Fruit fly (Drosophila melanogaster) whole organism, wandering third instar larva: Measurements from ENCODE around the gene CG11723.

Source experiments
- Abd-B ChIP-seq: fragments of >200 bp; optimal IDR thresholded peaks from 2 replicates; lab custom pipeline; 2017; ENCODE audit warnings: missing biosample characterization, missing genetic modification characterization
- CG32264 ChIP-seq: fragments of 200-800 bp; sonication (Bioruptor generic); optimal IDR thresholded peaks from 2 replicates; lab custom pipeline; 2016; ENCODE audit warnings: missing biosample characterization, missing genetic modification characterization
- CG9705 ChIP-seq: fragments of 200-800 bp; sonication (Bioruptor generic); optimal IDR thresholded peaks from 2 replicates; lab custom pipeline; 2018; ENCODE audit warnings: missing biosample characterization, mild to moderate bottlenecking, missing genetic modification characterization
- CrebA ChIP-seq: fragments of 200-800 bp; sonication (Bioruptor generic); optimal IDR thresholded peaks from 2 replicates; lab custom pipeline; 2016; ENCODE audit warnings: missing biosample characterization, mild to moderate bottlenecking, missing genetic modification characterization, borderline replicate concordance
- Dfd ChIP-seq: fragments of >200 bp; optimal IDR thresholded peaks from 2 replicates; lab custom pipeline; 2017; ENCODE audit warnings: missing biosample characterization, missing genetic modification characterization
- GATAd ChIP-seq: sonication (Bioruptor generic); optimal IDR thresholded peaks from 2 replicates; lab custom pipeline; 2016; ENCODE audit warnings: missing biosample characterization, missing genetic modification characterization
- HLH106 ChIP-seq: fragments of 200-800 bp; optimal IDR thresholded peaks from 3 replicates; lab custom pipeline; 2019; ENCODE audit warnings: missing biosample characterization, mild to moderate bottlenecking, missing genetic modification characterization, moderate library complexity
- Hnf4 ChIP-seq: fragments of 200-800 bp; sonication (Bioruptor generic); optimal IDR thresholded peaks from 2 replicates; lab custom pipeline; 2016; ENCODE audit warnings: missing biosample characterization, mild to moderate bottlenecking, missing genetic modification characterization
- Hr78 ChIP-seq: fragments of >200 bp; optimal IDR thresholded peaks from 2 replicates; lab custom pipeline; 2017; ENCODE audit warnings: missing biosample characterization, missing genetic modification characterization
- Hr83 ChIP-seq: fragments of 200-300 bp; sonication (Bioruptor generic); optimal IDR thresholded peaks from 2 replicates; lab custom pipeline; 2016; ENCODE audit warnings: missing biosample characterization, mild to moderate bottlenecking, missing genetic modification characterization, moderate library complexity; ENCODE audit not compliant: poor library complexity, severe bottlenecking
- Jra ChIP-seq: sonication (Bioruptor generic); optimal IDR thresholded peaks from 2 replicates; lab custom pipeline; 2016; ENCODE audit warnings: missing biosample characterization, missing genetic modification characterization
- Mio ChIP-seq: sonication (Bioruptor generic); optimal IDR thresholded peaks from 2 replicates; lab custom pipeline; 2016; ENCODE audit warnings: missing biosample characterization, missing genetic modification characterization
- Myc ChIP-seq: fragments of >200 bp; optimal IDR thresholded peaks from 2 replicates; lab custom pipeline; 2017
- N ChIP-seq: fragments of >200 bp; optimal IDR thresholded peaks from 2 replicates; lab custom pipeline; 2018; ENCODE audit warnings: missing biosample characterization, missing external identifiers, missing genetic modification characterization
- OdsH ChIP-seq: fragments of 200-800 bp; sonication (Bioruptor generic); optimal IDR thresholded peaks from 2 replicates; lab custom pipeline; 2016; ENCODE audit warnings: missing biosample characterization, mild to moderate bottlenecking, missing genetic modification characterization
- Rel ChIP-seq, 2 experiments: fragments of 200-800 bp; sonication (Bioruptor generic) in 1 of 2; optimal IDR thresholded peaks; 2 replicates in 1 of 2; 3 replicates in 1 of 2; lab custom pipeline; 2016 to 2019; ENCODE audit warnings: mild to moderate bottlenecking in 2 of 2, missing biosample characterization in 2 of 2, missing genetic modification characterization in 2 of 2, moderate library complexity in 1 of 2
- Sp1 ChIP-seq: fragments of 200-800 bp; sonication (Bioruptor generic); optimal IDR thresholded peaks from 3 replicates; lab custom pipeline; 2019; ENCODE audit warnings: missing biosample characterization, mild to moderate bottlenecking, missing genetic modification characterization, moderate library complexity
- Vsx2 ChIP-seq: fragments of 200-300, 225-300 bp; sonication (Bioruptor generic); optimal IDR thresholded peaks from 2 replicates; lab custom pipeline; 2018; ENCODE audit warnings: missing biosample characterization, missing genetic modification characterization; ENCODE audit not compliant: partially characterized antibody
- br ChIP-seq: fragments of 200-800 bp; sonication (Bioruptor generic); optimal IDR thresholded peaks from 2 replicates; lab custom pipeline; 2016; ENCODE audit warnings: missing biosample characterization, missing genetic modification characterization
- brk ChIP-seq: fragments of 200-800 bp; sonication (Bioruptor generic); optimal IDR thresholded peaks from 2 replicates; lab custom pipeline; 2016; ENCODE audit warnings: missing biosample characterization, mild to moderate bottlenecking, missing genetic modification characterization
- dl ChIP-seq, 2 experiments: fragments of 175-275, 200-275 bp in 1 of 2; fragments of 200-275 bp in 1 of 2; sonication (Bioruptor generic); optimal IDR thresholded peaks; lab custom pipeline; 2018; ENCODE audit warnings: mild to moderate bottlenecking in 2 of 2, missing biosample characterization in 2 of 2, missing genetic modification characterization in 2 of 2, moderate library complexity in 2 of 2; ENCODE audit not compliant: partially characterized antibody in 2 of 2, insufficient read depth in 1 of 2
- dmrt93B ChIP-seq: fragments of 200-800 bp; sonication (Bioruptor generic); optimal IDR thresholded peaks from 2 replicates; lab custom pipeline; 2018; ENCODE audit warnings: missing biosample characterization, mild to moderate bottlenecking, missing genetic modification characterization
- dsf ChIP-seq: sonication (Bioruptor generic); optimal IDR thresholded peaks from 2 replicates; lab custom pipeline; 2016; ENCODE audit warnings: missing biosample characterization, missing genetic modification characterization, borderline replicate concordance
- ey ChIP-seq: fragments of 200-800 bp; sonication (Bioruptor generic); optimal IDR thresholded peaks from 2 replicates; lab custom pipeline; 2016; ENCODE audit warnings: missing biosample characterization, missing genetic modification characterization
- foxo ChIP-seq, 2 experiments: fragments of 200-800 bp; sonication (Bioruptor generic); optimal IDR thresholded peaks; 2 replicates in 1 of 2; 3 replicates in 1 of 2; lab custom pipeline; 2016 to 2017; ENCODE audit warnings: missing biosample characterization in 2 of 2, missing genetic modification characterization in 2 of 2
- fru ChIP-seq: fragments of 200-800 bp; sonication (Bioruptor generic); optimal IDR thresholded peaks from 3 replicates; lab custom pipeline; 2016; ENCODE audit warnings: missing biosample characterization, mild to moderate bottlenecking, missing genetic modification characterization
- h ChIP-seq: fragments of 200-800 bp; sonication (Bioruptor generic); optimal IDR thresholded peaks from 3 replicates; lab custom pipeline; 2016; ENCODE audit warnings: missing biosample characterization, mild to moderate bottlenecking, missing genetic modification characterization
- jim ChIP-seq: fragments of 175-275, 200-325 bp; sonication (Bioruptor generic); optimal IDR thresholded peaks from 2 replicates; lab custom pipeline; 2016; ENCODE audit warnings: missing biosample characterization, mild to moderate bottlenecking, missing genetic modification characterization
- lola ChIP-seq: fragments of >200 bp; optimal IDR thresholded peaks from 2 replicates; lab custom pipeline; 2017; ENCODE audit warnings: missing biosample characterization, missing genetic modification characterization
- pan ChIP-seq: fragments of >200 bp; optimal IDR thresholded peaks from 2 replicates; lab custom pipeline; 2017
- psq ChIP-seq: fragments of 200-800 bp; sonication (Bioruptor generic); optimal IDR thresholded peaks from 3 replicates; lab custom pipeline; 2017; ENCODE audit warnings: missing biosample characterization, mild to moderate bottlenecking, missing genetic modification characterization, moderate library complexity
- rgr ChIP-seq: fragments of 200-800 bp; sonication (Bioruptor generic); optimal IDR thresholded peaks from 3 replicates; lab custom pipeline; 2016; ENCODE audit warnings: missing biosample characterization, mild to moderate bottlenecking, missing genetic modification characterization
- sage ChIP-seq: fragments of 200-800 bp; sonication (Bioruptor generic); optimal IDR thresholded peaks from 2 replicates; lab custom pipeline; 2016; ENCODE audit warnings: missing biosample characterization, mild to moderate bottlenecking, missing genetic modification characterization
- sv ChIP-seq: fragments of 200-800 bp; sonication (Bioruptor generic); optimal IDR thresholded peaks from 3 replicates; lab custom pipeline; 2016; ENCODE audit warnings: missing biosample characterization, missing genetic modification characterization
- tai ChIP-seq: sonication (Bioruptor generic); optimal IDR thresholded peaks from 2 replicates; lab custom pipeline; 2016; ENCODE audit warnings: missing biosample characterization, missing genetic modification characterization
- usp ChIP-seq: fragments of >200 bp; optimal IDR thresholded peaks from 2 replicates; lab custom pipeline; 2017; ENCODE audit warnings: missing biosample characterization, missing genetic modification characterization
- woc ChIP-seq: sonication (Bioruptor generic); optimal IDR thresholded peaks from 2 replicates; lab custom pipeline; 2016; ENCODE audit warnings: missing biosample characterization, mild to moderate bottlenecking, missing genetic modification characterization

CG11723 gene

DNA sequence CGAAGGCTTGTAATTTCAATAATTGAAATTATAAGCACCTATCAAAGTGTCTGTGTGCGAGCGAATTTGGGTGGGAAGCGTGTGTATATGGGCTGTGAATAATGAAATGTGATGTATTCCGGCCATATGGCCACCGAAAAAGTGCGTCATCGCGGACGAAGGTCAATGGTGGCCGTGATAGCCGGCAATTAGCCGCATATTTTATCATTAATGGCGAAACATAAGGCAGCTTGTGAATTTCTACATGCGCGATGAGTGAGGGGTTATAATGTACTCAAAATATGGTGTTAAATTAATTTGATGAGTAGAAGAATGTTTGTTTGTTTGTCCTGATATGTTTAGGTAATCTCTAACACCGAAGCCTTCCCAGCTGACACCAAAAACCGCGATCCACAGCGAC lies 44.3 kb upstream of the CG11723 start:
- TF ChIP-seq tai (GFP tag; lab: Kevin White, UChicago) (no peak), psq (GFP tag; lab: Kevin White, UChicago) (no peak), h (GFP tag; lab: Kevin White, UChicago) (no peak), Vsx2 (no peak), HLH106 (tag; lab: Kevin White, UChicago) (no peak), Myc (no peak), CrebA (GFP tag; lab: Kevin White, UChicago) (no peak), Mio (GFP tag; lab: Kevin White, UChicago) (no peak), Rel (GFP tag; optimal IDR thresholded peaks at IDR 0.05; lab: Kevin White, UChicago) (no peak), Rel (tag; optimal IDR thresholded peaks at IDR 0.05; lab: Kevin White, UChicago) (no peak), dl (GFP tag; optimal IDR thresholded peaks at IDR 0.05; lab: Kevin White, UChicago; ENCODE audit: insufficient read depth in 1 of 2, partially characterized antibody in 2 of 2) (no peak), GATAd (GFP tag; lab: Kevin White, UChicago) (no peak), usp (GFP tag; lab: Kevin White, UChicago) (no peak), br (GFP tag; lab: Kevin White, UChicago) (no peak), sage (GFP tag; lab: Kevin White, UChicago) (no peak), dmrt93B (no peak)
- TF ChIP-seq, all 38 proteins: peak for 0

DNA sequence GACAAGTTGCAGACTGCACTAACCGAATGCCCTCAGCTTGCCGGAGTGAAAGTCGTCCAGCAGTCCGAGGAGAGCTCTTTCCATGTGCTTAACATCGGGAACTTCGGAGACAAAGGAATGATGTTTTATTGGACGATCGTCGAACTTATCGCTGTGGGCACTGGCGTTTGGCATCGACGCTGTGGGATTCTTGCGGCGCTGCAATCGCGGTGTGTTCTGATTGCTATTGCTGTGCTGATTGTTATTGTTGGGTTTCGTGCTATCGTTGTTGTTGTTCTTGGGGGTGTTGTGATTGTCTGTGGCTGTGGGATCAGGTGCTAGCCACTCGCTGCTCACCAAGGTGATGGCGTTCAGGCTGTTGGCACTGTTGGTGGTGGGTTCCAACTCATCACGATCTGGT lies 43.6 kb upstream of the CG11723 start:
- peak; percentile 18 for TF ChIP-seq h (GFP tag; lab: Kevin White, UChicago)
- TF ChIP-seq Hr83 (GFP tag; lab: Kevin White, UChicago) = no peak
- no peak for TF ChIP-seq GATAd (GFP tag; lab: Kevin White, UChicago)
- TF ChIP-seq CG9705 (GFP tag; lab: Kevin White, UChicago) = no peak
- TF ChIP-seq br (GFP tag; lab: Kevin White, UChicago) = no peak
- no peak for TF ChIP-seq dsf (GFP tag; lab: Kevin White, UChicago)
- TF ChIP-seq Rel (GFP tag; optimal IDR thresholded peaks at IDR 0.05; lab: Kevin White, UChicago) = no peak
- peak; percentile 87 for TF ChIP-seq Rel (tag; optimal IDR thresholded peaks at IDR 0.05; lab: Kevin White, UChicago)
- no peak for TF ChIP-seq N (GFP tag; lab: Kevin White, UChicago)
- TF ChIP-seq Myc = no peak
- TF ChIP-seq rgr = peak; percentile 11
- TF ChIP-seq Dfd = no peak

DNA sequence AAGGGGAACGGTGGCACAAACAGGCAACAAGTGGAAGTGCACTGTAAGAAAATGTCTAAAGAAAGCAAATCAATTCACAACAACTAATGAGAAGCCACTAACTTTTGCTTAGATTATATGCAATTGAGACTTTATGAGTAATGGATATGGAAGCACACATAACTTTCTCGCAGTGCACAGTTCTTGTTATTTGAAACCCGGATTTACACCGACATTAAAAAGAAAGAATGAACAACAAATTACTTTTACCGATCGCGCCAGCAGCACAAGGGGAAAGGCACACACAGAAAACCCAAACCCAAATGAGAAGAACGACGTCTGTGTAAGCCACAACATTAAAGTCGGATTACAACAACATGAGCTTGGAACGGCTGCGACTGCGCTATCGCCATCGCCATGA lies 42.0 kb upstream of the CG11723 start:
- TF ChIP-seq sv (GFP tag; lab: Kevin White, UChicago) (no peak), h (GFP tag; lab: Kevin White, UChicago) (peak; percentile 75), brk (no peak), OdsH (peak; percentile 62), Sp1 (GFP tag; lab: Kevin White, UChicago) (peak; percentile 41), foxo (GFP tag; optimal IDR thresholded peaks at IDR 0.05; lab: Kevin White, UChicago) (peak in 1 of 2 experiments; percentile 73), Hr78 (GFP tag; lab: Kevin White, UChicago) (no peak), ey (GFP tag; lab: Kevin White, UChicago) (peak; percentile 64), rgr (peak; percentile 62), woc (GFP tag; lab: Kevin White, UChicago) (peak; percentile 32), dmrt93B (peak; percentile 48), HLH106 (tag; lab: Kevin White, UChicago) (peak; percentile 70), fru (peak; percentile 77), br (GFP tag; lab: Kevin White, UChicago) (peak; percentile 65), Abd-B (no peak), CG32264 (peak; percentile 37), Hnf4 (GFP tag; lab: Kevin White, UChicago) (peak; percentile 45), psq (GFP tag; lab: Kevin White, UChicago) (peak; percentile 59)

DNA sequence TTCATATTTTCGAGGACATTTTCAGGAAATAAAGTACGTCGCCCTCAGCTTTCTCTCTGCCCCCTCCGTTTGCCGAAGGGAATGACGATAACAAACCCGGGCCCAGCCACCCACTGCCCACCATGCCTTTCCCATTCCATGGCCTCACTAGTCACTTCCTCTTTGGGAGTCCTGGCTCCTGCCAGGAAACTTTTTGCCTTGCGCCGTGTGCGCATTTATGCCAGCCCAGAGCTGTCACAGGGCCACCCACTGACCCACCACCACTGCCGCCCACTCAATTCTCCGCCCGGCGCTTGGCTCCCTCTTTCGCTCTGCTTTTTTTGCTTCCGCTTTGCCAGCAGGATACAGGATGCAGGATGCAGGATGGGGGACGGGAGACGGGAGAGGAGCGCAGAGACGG lies 40.3 kb upstream of the CG11723 start:
- TF ChIP-seq rgr (no peak), jim (no peak), woc (GFP tag; lab: Kevin White, UChicago) (no peak), Jra (no peak), br (GFP tag; lab: Kevin White, UChicago) (no peak), dl (GFP tag; optimal IDR thresholded peaks at IDR 0.05; lab: Kevin White, UChicago; ENCODE audit: insufficient read depth in 1 of 2, partially characterized antibody in 2 of 2) (no peak), lola (GFP tag; lab: Kevin White, UChicago) (no peak), CrebA (GFP tag; lab: Kevin White, UChicago) (no peak), brk (no peak), CG32264 (no peak), Vsx2 (no peak), Rel (GFP tag; optimal IDR thresholded peaks at IDR 0.05; lab: Kevin White, UChicago) (no peak), Rel (tag; optimal IDR thresholded peaks at IDR 0.05; lab: Kevin White, UChicago) (no peak), pan (lab: Kevin White, UChicago) (no peak), GATAd (GFP tag; lab: Kevin White, UChicago) (no peak), Myc (no peak), dmrt93B (no peak), foxo (GFP tag; optimal IDR thresholded peaks at IDR 0.05; lab: Kevin White, UChicago) (no peak)
- TF ChIP-seq, all 38 proteins: peak for 0
